Worm (Caenorhabditis elegans): ENCODE measurements around the gene aagr-3.

aagr-3 gene

ce11 chrV:9729462-9730162 lies at the start of gene aagr-3, which contains the start of gene drap-1:
aagr-3 (minus strand) TSS chrV:9729512.
drap-1 (plus strand) TSS chrV:9730106.
- TF ChIP-seq snpc-4 (GFP tag; optimal IDR thresholded peaks at IDR 0.05) (no peak), snpc-4 (tag; optimal IDR thresholded peaks at IDR 0.05) (peak in 1 of 4 experiments; percentile 8), Y67H2A.10 (GFP tag; conservative IDR thresholded peaks at IDR 0.05) (no peak), attf-5 (GFP tag; optimal IDR thresholded peaks at IDR 0.05) (peak; percentile 61), lin-40 (tag; optimal IDR thresholded peaks at IDR 0.05) (peak; percentile 11), lsl-1 (GFP tag; optimal IDR thresholded peaks at IDR 0.05) (peak; percentile 60), unc-62 (GFP tag; optimal IDR thresholded peaks at IDR 0.05) (no peak), ceh-91 (GFP tag; IDR thresholded peaks at IDR 0.05) (0 out of 2 replicates have a peak, but pooled peaks have one; percentile 27), mcd-1 (GFP tag; IDR thresholded peaks at IDR 0.05) (peak; percentile 62), F39B2.1 (GFP tag; IDR thresholded peaks at IDR 0.05) (no peak), lin-54 (GFP tag; optimal IDR thresholded peaks at IDR 0.05) (peak; percentile 42), dox-1 (GFP tag; IDR thresholded peaks at IDR 0.05) (peak; percentile 14; the same call in 1 of the 2 replicates), tbp1 (GFP tag; optimal IDR thresholded peaks at IDR 0.05) (peak; percentile 0), snpc-3.4 (tag; optimal IDR thresholded peaks at IDR 0.05) (peak; percentile 54), ceh-58 (GFP tag; IDR thresholded peaks at IDR 0.05) (no peak), D2030.7 (GFP tag; IDR thresholded peaks at IDR 0.05) (0 out of 2 replicates have a peak, but pooled peaks have one; percentile 17), nhr-80 (tag; optimal IDR thresholded peaks at IDR 0.05) (peak; percentile 66), efl-1 (GFP tag; optimal IDR thresholded peaks at IDR 0.05) (peak; percentile 3), cebp-1 (GFP tag; IDR thresholded peaks at IDR 0.05) (no peak), cebp-1 (tag; optimal IDR thresholded peaks at IDR 0.05) (peak; percentile 40), dpl-1 (GFP tag; optimal IDR thresholded peaks at IDR 0.05) (peak; percentile 10), xnd-1 (tag; optimal IDR thresholded peaks at IDR 0.05) (no peak), repo-1 (tag; optimal IDR thresholded peaks at IDR 0.05) (no peak), F33H1.4 (GFP tag; IDR thresholded peaks at IDR 0.05) (peak; percentile 50; the same call in 1 of the 2 replicates)

ce11 chrV:9777645-9778044 lies 48.3 kb upstream of the aagr-3 start, which contains the start of gene smg-4:
smg-4 (minus strand) TSS chrV:9777745.
- TF ChIP-seq hmg-1.2 (GFP tag; IDR thresholded peaks at IDR 0.05) = no peak
- TF ChIP-seq madf-6 (GFP tag; IDR thresholded peaks at IDR 0.05) = 0 out of 2 replicates have a peak, but pooled peaks have one; percentile 10

ce11 chrV:9775734-9776133 lies 46.4 kb upstream of the aagr-3 start, which contains the start of gene F46B6.12:
F46B6.12 (minus strand) TSS chrV:9775834.
- TF ChIP-seq attf-3 (GFP tag; conservative IDR thresholded peaks at IDR 0.05) = no peak
- TF ChIP-seq chd-7 (tag; optimal IDR thresholded peaks at IDR 0.05) = no peak
- TF ChIP-seq egl-18 (GFP tag; IDR thresholded peaks at IDR 0.05) = no peak
- no peak for TF ChIP-seq D2030.7 (GFP tag; IDR thresholded peaks at IDR 0.05)
- TF ChIP-seq pha-4 (tag; optimal IDR thresholded peaks at IDR 0.05) = no peak
- TF ChIP-seq sea-2 (GFP tag; IDR thresholded peaks at IDR 0.05) = no peak
- TF ChIP-seq snpc-1.1 (tag; optimal IDR thresholded peaks at IDR 0.05; ENCODE audit: insufficient read depth) = no peak
- no peak for TF ChIP-seq ztf-25 (GFP tag; IDR thresholded peaks at IDR 0.05)

ce11 chrV:9771970-9772369 lies 42.7 kb upstream of the aagr-3 start, which contains the start of gene F46B6.2:
F46B6.2 (plus strand) TSS chrV:9772285.
- TF ChIP-seq F22D6.2 (tag; optimal IDR thresholded peaks at IDR 0.05) (no peak), ceh-40 (GFP tag; IDR thresholded peaks at IDR 0.05) (no peak), akir-1 (GFP tag; optimal IDR thresholded peaks at IDR 0.05) (no peak), lin-40 (tag; optimal IDR thresholded peaks at IDR 0.05) (no peak), unc-62 (GFP tag; optimal IDR thresholded peaks at IDR 0.05) (no peak), tlf-1 (GFP tag; optimal IDR thresholded peaks at IDR 0.05) (no peak), F55B11.4 (tag; optimal IDR thresholded peaks at IDR 0.05; ENCODE audit: borderline replicate concordance, insufficient read depth) (no peak), cebp-2 (GFP tag; IDR thresholded peaks at IDR 0.05) (no peak), hmg-1.2 (GFP tag; IDR thresholded peaks at IDR 0.05) (no peak), mel-28 (tag; optimal IDR thresholded peaks at IDR 0.05; ENCODE audit: borderline replicate concordance) (no peak), hrde-1 (tag; optimal IDR thresholded peaks at IDR 0.05; ENCODE audit: borderline replicate concordance) (no peak), attf-5 (GFP tag; optimal IDR thresholded peaks at IDR 0.05) (no peak), lsl-1 (GFP tag; optimal IDR thresholded peaks at IDR 0.05) (no peak), ceh-27 (GFP tag; optimal IDR thresholded peaks at IDR 0.05) (no peak), ztf-25 (GFP tag; IDR thresholded peaks at IDR 0.05) (no peak)

Data from whole organism, young adult.